Worm (Caenorhabditis elegans): ENCODE measurements around the gene sng-1.

- TF ChIP-seq W03F9.2 (tag; optimal IDR thresholded peaks at IDR 0.05) (no peak), dao-5 (tag; optimal IDR thresholded peaks at IDR 0.05) (no peak)
Observed at ce11 chrX:7281347-7281746, 46.1 kb upstream of the sng-1 start.
